Fruit fly (Drosophila melanogaster): ENCODE results near the gene pkm.

The pkm gene

dm6 chrX:11544110-11544950 lies 39.6 kb downstream of the pkm start (continued):
- TF ChIP-seq CG16779 (GFP tag; IDR thresholded peaks at IDR 0.05) (no peak), HmgZ (tag; optimal IDR thresholded peaks at IDR 0.05) (no peak), CG11695 (GFP tag; IDR thresholded peaks at IDR 0.05) (0 out of 3 replicates have a peak, but pooled peaks have one; percentile 21), tap (tag; optimal IDR thresholded peaks at IDR 0.05) (no peak), eyg (GFP tag; optimal IDR thresholded peaks at IDR 0.05) (no peak), Dfd (GFP tag; optimal IDR thresholded peaks at IDR 0.05) (no peak), CoRest (tag; optimal IDR thresholded peaks at IDR 0.05) (no peak), ham (GFP tag; IDR thresholded peaks at IDR 0.05) (no peak), Atf6 (GFP tag; IDR thresholded peaks at IDR 0.05) (no peak), ato (GFP tag; IDR thresholded peaks at IDR 0.05; ENCODE audit: partially characterized antibody) (no peak), Fer2 (tag; optimal IDR thresholded peaks at IDR 0.05) (no peak), CG34422 (GFP tag; IDR thresholded peaks at IDR 0.05) (no peak), CG12219 (GFP tag; optimal IDR thresholded peaks at IDR 0.05) (no peak), CG10321 (GFP tag; IDR thresholded peaks at IDR 0.05) (no peak), CG6272 (GFP tag; IDR thresholded peaks at IDR 0.05) (no peak), Doc3 (GFP tag; IDR thresholded peaks at IDR 0.05; ENCODE audit: partially characterized antibody) (no peak), tx (GFP tag; optimal IDR thresholded peaks at IDR 0.05) (no peak), CG8924 (tag; optimal IDR thresholded peaks at IDR 0.05) (no peak), Hr3 (GFP tag; optimal IDR thresholded peaks at IDR 0.05) (no peak), twi (tag; optimal IDR thresholded peaks at IDR 0.05) (no peak), MTF-1 (GFP tag; optimal IDR thresholded peaks at IDR 0.05; ENCODE audit: borderline replicate concordance) (no peak), insv (GFP tag; optimal IDR thresholded peaks at IDR 0.05) (no peak), CG13287 (GFP tag; IDR thresholded peaks at IDR 0.05; ENCODE audit: partially characterized antibody) (no peak), lbe (GFP tag; optimal IDR thresholded peaks at IDR 0.05) (no peak), klu (GFP tag; IDR thresholded peaks at IDR 0.05) (no peak), Mad (GFP tag; optimal IDR thresholded peaks at IDR 0.05) (no peak), Sin3A (optimal IDR thresholded peaks at IDR 0.05) (no peak), CG7745 (tag; optimal IDR thresholded peaks at IDR 0.05) (no peak), CG2712 (tag; optimal IDR thresholded peaks at IDR 0.05) (peak; percentile 68), sens (GFP tag) (peak; percentile 68), CG32532 (GFP tag; IDR thresholded peaks at IDR 0.05) (no peak), mam (GFP tag; optimal IDR thresholded peaks at IDR 0.05) (no peak), CG6689 (GFP tag; IDR thresholded peaks at IDR 0.05) (0 out of 2 replicates have a peak, but pooled peaks have one; percentile 10), CG10147 (GFP tag; optimal IDR thresholded peaks at IDR 0.05) (no peak), CG13123 (GFP tag; optimal IDR thresholded peaks at IDR 0.05) (no peak), CG12744 (GFP tag; optimal IDR thresholded peaks at IDR 0.05) (no peak), Deaf1 (tag; optimal IDR thresholded peaks at IDR 0.05) (no peak), zfh1 (GFP tag; IDR thresholded peaks at IDR 0.05) (0 out of 3 replicates have a peak, but pooled peaks have one; percentile 19), CG17829 (tag; optimal IDR thresholded peaks at IDR 0.05) (peak; percentile 21), CG1602 (GFP tag; optimal IDR thresholded peaks at IDR 0.05) (no peak), CG30020 (tag; optimal IDR thresholded peaks at IDR 0.05) (no peak), CG11085 (GFP tag; IDR thresholded peaks at IDR 0.05) (no peak), CG10209 (GFP tag; optimal IDR thresholded peaks at IDR 0.05) (no peak), CG13296 (GFP tag; optimal IDR thresholded peaks at IDR 0.05) (no peak), tup (GFP tag; optimal IDR thresholded peaks at IDR 0.05) (no peak), ATbp (GFP tag; optimal IDR thresholded peaks at IDR 0.05) (no peak), az2 (GFP tag; optimal IDR thresholded peaks at IDR 0.05) (peak; percentile 14), tio (GFP tag; optimal IDR thresholded peaks at IDR 0.05) (no peak), exex (tag; optimal IDR thresholded peaks at IDR 0.05) (no peak), jing (GFP tag; optimal IDR thresholded peaks at IDR 0.05) (no peak)
